Fruit fly (Drosophila melanogaster) whole organism, embryonic: ENCODE results near the gene Obp99b.

Source experiments
- Antp ChIP-seq: fragments of 200-800 bp; sonication (Bioruptor generic); optimal IDR thresholded peaks from 3 replicates; lab custom pipeline; 2016; ENCODE audit warnings: missing biosample characterization, missing genetic modification characterization
- CG10959 ChIP-seq: fragments of 200-800 bp; sonication (Bioruptor generic); IDR thresholded peaks from 2 replicates; pipeline ENCODE4 v1.3.6; 2022; ENCODE audit warnings: missing biosample characterization, missing genetic modification characterization
- CG13775 ChIP-seq: fragments of 200-800 bp; sonication (Bioruptor generic); optimal IDR thresholded peaks from 3 replicates; lab custom pipeline; 2017; ENCODE audit warnings: missing biosample characterization, mild to moderate bottlenecking, missing genetic modification characterization
- CG13894 ChIP-seq: fragments of 200-800 bp; sonication (Bioruptor generic); optimal IDR thresholded peaks from 3 replicates; lab custom pipeline; 2018; ENCODE audit warnings: missing biosample characterization, mild to moderate bottlenecking, missing genetic modification characterization, moderate library complexity
- CG14965 ChIP-seq: fragments of 200-800 bp; sonication (Bioruptor generic); optimal IDR thresholded peaks from 2 replicates; lab custom pipeline; 2016; ENCODE audit warnings: missing biosample characterization, missing genetic modification characterization, borderline replicate concordance
- CG16863 ChIP-seq: fragments of 200-800 bp; sonication (Bioruptor generic); optimal IDR thresholded peaks from 3 replicates; lab custom pipeline; 2016; ENCODE audit warnings: missing biosample characterization, missing genetic modification characterization
- CG17385 ChIP-seq: fragments of 200-800 bp; sonication (Bioruptor generic); optimal IDR thresholded peaks from 3 replicates; lab custom pipeline; 2018; ENCODE audit warnings: missing biosample characterization, mild to moderate bottlenecking, missing genetic modification characterization
- CG1832 ChIP-seq: fragments of 200-800 bp; sonication (Bioruptor generic); optimal IDR thresholded peaks from 2 replicates; lab custom pipeline; 2017; ENCODE audit warnings: missing biosample characterization, mild to moderate bottlenecking, missing genetic modification characterization, inconsistent platforms
- CG30431 ChIP-seq: fragments of 200-800 bp; sonication (Bioruptor generic); optimal IDR thresholded peaks from 2 replicates; lab custom pipeline; 2017; ENCODE audit warnings: missing biosample characterization, missing genetic modification characterization
- CG31365 ChIP-seq: fragments of 200-800 bp; sonication (Bioruptor generic); optimal IDR thresholded peaks from 2 replicates; lab custom pipeline; 2018; ENCODE audit warnings: missing biosample characterization, mild to moderate bottlenecking, missing genetic modification characterization
- CG32767 ChIP-seq: fragments of 200-800 bp; sonication (Bioruptor generic); IDR thresholded peaks from 2 replicates; pipeline ENCODE4 v1.3.6; 2022; ENCODE audit warnings: missing biosample characterization, missing genetic modification characterization
- CG34224 ChIP-seq: fragments of 200-800 bp; sonication (Bioruptor generic); IDR thresholded peaks from 3 replicates; pipeline ENCODE4 v1.3.6; 2022; ENCODE audit warnings: missing biosample characterization, missing genetic modification characterization; ENCODE audit not compliant: partially characterized antibody
- CG3847 ChIP-seq: fragments of 200-800 bp; sonication (Bioruptor generic); IDR thresholded peaks from 2 replicates; pipeline ENCODE4 v1.3.6; 2022; ENCODE audit warnings: missing biosample characterization, missing genetic modification characterization
- CG3995 ChIP-seq: fragments of 200-800 bp; sonication (Bioruptor generic); optimal IDR thresholded peaks from 3 replicates; lab custom pipeline; 2016; ENCODE audit warnings: missing biosample characterization, missing genetic modification characterization
- CG7357 ChIP-seq: fragments of 200-800 bp; sonication (Bioruptor generic); IDR thresholded peaks from 3 replicates; pipeline ENCODE4 v1.3.6; 2022; ENCODE audit warnings: missing biosample characterization, missing genetic modification characterization
- CG7839 ChIP-seq: fragments of 200-800 bp; sonication (Bioruptor generic); optimal IDR thresholded peaks from 3 replicates; lab custom pipeline; 2018; ENCODE audit warnings: missing biosample characterization, mild to moderate bottlenecking, missing genetic modification characterization, moderate library complexity
- HmgD ChIP-seq: fragments of 200-800 bp; sonication (Bioruptor generic); optimal IDR thresholded peaks from 3 replicates; lab custom pipeline; 2016; ENCODE audit warnings: missing biosample characterization, missing genetic modification characterization
- Hr39 ChIP-seq: fragments of >200 bp; optimal IDR thresholded peaks from 2 replicates; lab custom pipeline; 2017
- Hsf ChIP-seq: fragments of 200-800 bp; sonication (Bioruptor generic); optimal IDR thresholded peaks from 3 replicates; lab custom pipeline; 2016; ENCODE audit warnings: missing biosample characterization, missing genetic modification characterization
- Optix ChIP-seq: fragments of 200-800 bp; sonication (Bioruptor generic); IDR thresholded peaks from 3 replicates; pipeline ENCODE4 v1.3.6; 2022; ENCODE audit warnings: missing biosample characterization, missing genetic modification characterization
- PHDP ChIP-seq: fragments of 200-800 bp; sonication (Bioruptor generic); optimal IDR thresholded peaks from 3 replicates; lab custom pipeline; 2018; ENCODE audit warnings: missing biosample characterization, mild to moderate bottlenecking, missing genetic modification characterization, moderate library complexity
- Stat92E ChIP-seq, 3 experiments: fragments of >200 bp in 2 of 3; fragments of 200-800 bp in 1 of 3; sonication (Bioruptor generic) in 1 of 3; optimal IDR thresholded peaks; 2 replicates each; lab custom pipeline; 2017 to 2019; ENCODE audit warnings: missing biosample characterization in 3 of 3, missing genetic modification characterization in 3 of 3, mild to moderate bottlenecking in 1 of 3, moderate library complexity in 1 of 3
- Xbp1 ChIP-seq: fragments of 200-800 bp; sonication (Bioruptor generic); optimal IDR thresholded peaks from 3 replicates; lab custom pipeline; 2016; ENCODE audit warnings: missing biosample characterization, mild to moderate bottlenecking, missing genetic modification characterization
- aop ChIP-seq: fragments of 200-800 bp; sonication (Bioruptor generic); IDR thresholded peaks from 2 replicates; pipeline ENCODE4 v1.3.6; 2022; ENCODE audit warnings: missing biosample characterization, missing genetic modification characterization
- ash1 ChIP-seq: fragments of 200-800 bp; sonication (Bioruptor generic); optimal IDR thresholded peaks from 2 replicates; lab custom pipeline; 2018; ENCODE audit warnings: missing biosample characterization, mild to moderate bottlenecking, missing genetic modification characterization
- bab2 ChIP-seq: fragments of 200-800 bp; sonication (Bioruptor generic); optimal IDR thresholded peaks from 2 replicates; lab custom pipeline; 2016; ENCODE audit warnings: missing biosample characterization, missing genetic modification characterization
- ci ChIP-seq: fragments of 200-800 bp; sonication (Bioruptor generic); IDR thresholded peaks from 3 replicates; pipeline ENCODE4 v1.3.6; 2022; ENCODE audit warnings: missing biosample characterization, missing genetic modification characterization
- corto ChIP-seq: fragments of 200-800 bp; sonication (Bioruptor generic); optimal IDR thresholded peaks from 2 replicates; lab custom pipeline; 2016; ENCODE audit warnings: missing biosample characterization, mild to moderate bottlenecking, missing genetic modification characterization, moderate library complexity
- dimm ChIP-seq: fragments of 200-800 bp; sonication (Bioruptor generic); IDR thresholded peaks from 2 replicates; pipeline ENCODE4 v1.3.6; 2022; ENCODE audit warnings: missing biosample characterization, missing genetic modification characterization
- en ChIP-seq: fragments of 200-800 bp; sonication (Bioruptor generic); optimal IDR thresholded peaks from 2 replicates; lab custom pipeline; 2016; ENCODE audit warnings: missing biosample characterization, missing genetic modification characterization
- esg ChIP-seq: fragments of 200-800 bp; sonication (Bioruptor generic); conservative IDR thresholded peaks from 2 replicates; pipeline ENCODE4 v1.3.6; 2022; ENCODE audit warnings: missing biosample characterization, missing genetic modification characterization
- eve ChIP-seq, 2 experiments: fragments of >200 bp; optimal IDR thresholded peaks; 2 replicates each; lab custom pipeline; 2017; ENCODE audit warnings: missing biosample characterization in 2 of 2, missing genetic modification characterization in 2 of 2
- exex ChIP-seq: fragments of 200-800 bp; sonication (Bioruptor generic); optimal IDR thresholded peaks from 4 replicates; lab custom pipeline; 2018; ENCODE audit warnings: missing biosample characterization, mild to moderate bottlenecking, missing genetic modification characterization, moderate library complexity
- gce ChIP-seq: fragments of 200-800 bp; sonication (Bioruptor generic); IDR thresholded peaks from 3 replicates; pipeline ENCODE4 v1.3.6; 2022; ENCODE audit warnings: missing biosample characterization, missing genetic modification characterization
- gsb ChIP-seq: fragments of 200-800 bp; sonication (Bioruptor generic); IDR thresholded peaks from 2 replicates; pipeline ENCODE4 v1.3.6; 2022; ENCODE audit warnings: missing biosample characterization, missing genetic modification characterization
- ham ChIP-seq: fragments of 200-800 bp; sonication (Bioruptor generic); IDR thresholded peaks from 2 replicates; pipeline ENCODE4 v1.3.6; 2022; ENCODE audit warnings: missing biosample characterization, missing genetic modification characterization
- hb ChIP-seq: fragments of 200-800 bp; sonication (Bioruptor generic); IDR thresholded peaks from 3 replicates; pipeline ENCODE4 v1.3.6; 2022; ENCODE audit warnings: missing biosample characterization, missing genetic modification characterization; ENCODE audit not compliant: partially characterized antibody
- kay ChIP-seq: fragments of 200-800 bp; sonication (Bioruptor generic); optimal IDR thresholded peaks from 2 replicates; lab custom pipeline; 2016; ENCODE audit warnings: missing biosample characterization, missing genetic modification characterization
- mam ChIP-seq: fragments of 200-800 bp; sonication (Bioruptor generic); optimal IDR thresholded peaks from 3 replicates; lab custom pipeline; 2016; ENCODE audit warnings: missing biosample characterization, missing genetic modification characterization
- otp ChIP-seq: fragments of 200-800 bp; sonication (Bioruptor generic); IDR thresholded peaks from 3 replicates; pipeline ENCODE4, ENCODE4 v1.3.6; 2022; ENCODE audit warnings: missing biosample characterization, missing genetic modification characterization
- psq ChIP-seq: fragments of 200-800 bp; sonication (Bioruptor generic); optimal IDR thresholded peaks from 2 replicates; lab custom pipeline; 2017; ENCODE audit warnings: missing biosample characterization, missing genetic modification characterization
- ranshi ChIP-seq: fragments of 200-800 bp; sonication (Bioruptor generic); IDR thresholded peaks from 2 replicates; pipeline ENCODE4 v1.3.6; 2022; ENCODE audit warnings: missing biosample characterization, missing genetic modification characterization
- salm ChIP-seq: fragments of 200-800 bp; sonication (Bioruptor generic); optimal IDR thresholded peaks from 2 replicates; lab custom pipeline; 2018; ENCODE audit warnings: missing biosample characterization, mild to moderate bottlenecking, missing genetic modification characterization
- sc ChIP-seq, 3 experiments: fragments of >200 bp in 2 of 3; fragments of 200-800 bp in 1 of 3; sonication (Bioruptor generic) in 1 of 3; optimal IDR thresholded peaks; 2 replicates in 2 of 3; 3 replicates in 1 of 3; lab custom pipeline; 2017; ENCODE audit warnings: mild to moderate bottlenecking in 1 of 3, missing biosample characterization in 1 of 3, missing genetic modification characterization in 1 of 3, missing genetic modification reagents in 1 of 3
- sens ChIP-seq: fragments of 200-800 bp; sonication (Bioruptor generic); peaks from one replicate; lab custom pipeline; 2016; ENCODE audit warnings: missing biosample characterization, missing genetic modification characterization
- slou ChIP-seq: fragments of 200-800 bp; sonication (Bioruptor generic); optimal IDR thresholded peaks from 3 replicates; lab custom pipeline; 2016; ENCODE audit warnings: missing biosample characterization, missing genetic modification characterization
- stc ChIP-seq: fragments of 200-800 bp; sonication (Bioruptor generic); IDR thresholded peaks from 2 replicates; pipeline ENCODE4 v1.3.6; 2022; ENCODE audit warnings: missing biosample characterization, missing genetic modification characterization
- sug ChIP-seq: fragments of 200-800 bp; optimal IDR thresholded peaks from 2 replicates; lab custom pipeline; 2019; ENCODE audit warnings: missing biosample characterization, mild to moderate bottlenecking, missing genetic modification characterization, moderate library complexity
- trh ChIP-seq: fragments of 200-800 bp; sonication (Bioruptor generic); optimal IDR thresholded peaks from 2 replicates; lab custom pipeline; 2016; ENCODE audit warnings: missing biosample characterization, missing genetic modification characterization
- unpg ChIP-seq: fragments of 200-800 bp; sonication (Bioruptor generic); optimal IDR thresholded peaks from 3 replicates; lab custom pipeline; 2018; ENCODE audit warnings: missing biosample characterization, mild to moderate bottlenecking, missing genetic modification characterization, moderate library complexity
- zen ChIP-seq: fragments of 200-800 bp; sonication (Bioruptor generic); optimal IDR thresholded peaks from 3 replicates; lab custom pipeline; 2018; ENCODE audit warnings: missing biosample characterization, mild to moderate bottlenecking, missing genetic modification characterization, moderate library complexity

The Obp99b gene

dm6 chr3R:29681241-29681640 is 35.5 kb downstream of the Obp99b start:
- TF ChIP-seq psq (GFP tag; lab: Kevin White, UChicago), result no peak
- peak; percentile 55 for TF ChIP-seq sug
- no peak for TF ChIP-seq CG17385 (GFP tag; lab: Kevin White, UChicago)
- no peak for TF ChIP-seq stc (GFP tag; lab: Robert Waterston, UW)
- TF ChIP-seq Hr39, result no peak
- TF ChIP-seq exex, result peak; percentile 78
- no peak for TF ChIP-seq esg (GFP tag; lab: Robert Waterston, UW)
- TF ChIP-seq CG14965 (GFP tag; lab: Kevin White, UChicago), result no peak
- no peak for TF ChIP-seq eve (GFP tag; optimal IDR thresholded peaks at IDR 0.05; lab: Kevin White, UChicago)
- TF ChIP-seq ham (GFP tag; lab: Robert Waterston, UW), result no peak
- TF ChIP-seq CG13894 (tag; lab: Kevin White, UChicago), result peak; percentile 11
- peak; percentile 11 for TF ChIP-seq sens
- no peak for TF ChIP-seq corto (GFP tag; lab: Kevin White, UChicago)
- no peak for TF ChIP-seq CG16863 (GFP tag; lab: Kevin White, UChicago)
- no peak for TF ChIP-seq unpg (GFP tag; lab: Kevin White, UChicago)

- TF ChIP-seq Stat92E (GFP tag; optimal IDR thresholded peaks at IDR 0.05; lab: Kevin White, UChicago) (no peak), CG3847 (GFP tag; lab: Robert Waterston, UW) (peak; percentile 75), Xbp1 (GFP tag; lab: Kevin White, UChicago) (peak; percentile 79), ranshi (peak; percentile 69; the same call in 1 of the 2 replicates), CG34224 (GFP tag; lab: Robert Waterston, UW) (peak; percentile 90), otp (GFP tag; lab: Robert Waterston, UW) (0 out of 3 replicates have a peak, but pooled peaks have one; percentile 60), CG31365 (peak; percentile 14), CG3995 (peak; percentile 3), ash1 (GFP tag; lab: Kevin White, UChicago) (no peak), slou (GFP tag; lab: Kevin White, UChicago) (no peak), Hsf (GFP tag; lab: Kevin White, UChicago) (peak; percentile 85), CG10959 (GFP tag; lab: Robert Waterston, UW) (peak; percentile 46), trh (GFP tag; lab: Kevin White, UChicago) (no peak), dimm (GFP tag; lab: Robert Waterston, UW) (no peak), CG1832 (GFP tag; lab: Kevin White, UChicago) (no peak), aop (GFP tag; lab: Robert Waterston, UW) (peak; percentile 58; the same call in 1 of the 2 replicates), salm (tag; lab: Kevin White, UChicago) (no peak), CG13775 (GFP tag; lab: Kevin White, UChicago) (peak; percentile 73), CG32767 (GFP tag; lab: Robert Waterston, UW) (peak; percentile 26; the same call in 1 of the 2 replicates), kay (GFP tag; lab: Kevin White, UChicago) (no peak), PHDP (no peak), Optix (peak; percentile 63; the same call in 2 of the 3 replicates), zen (tag; lab: Kevin White, UChicago) (peak; percentile 78), hb (GFP tag; lab: Robert Waterston, UW) (peak; percentile 76), mam (GFP tag; lab: Kevin White, UChicago) (peak; percentile 84), CG7357 (GFP tag; lab: Robert Waterston, UW) (no peak), Antp (GFP tag; lab: Kevin White, UChicago) (peak; percentile 71), CG30431 (GFP tag; lab: Kevin White, UChicago) (peak; percentile 21), CG7839 (tag; lab: Kevin White, UChicago) (peak; percentile 64), bab2 (peak; percentile 73), sc (optimal IDR thresholded peaks at IDR 0.05; lab: Kevin White, UChicago) (no peak), sc (GFP tag; optimal IDR thresholded peaks at IDR 0.05; lab: Kevin White, UChicago) (peak; percentile 49), en (GFP tag; lab: Kevin White, UChicago) (peak; percentile 50), gsb (GFP tag; lab: Robert Waterston, UW) (no peak), ci (GFP tag; lab: Robert Waterston, UW) (peak; percentile 82), HmgD (no peak), gce (GFP tag; lab: Robert Waterston, UW) (no peak)
These were observed 41.4 kb downstream of the Obp99b start, which contains the start of the genes Bub3 and Cap-D2 for dm6 chr3R:29675333-29675732. Gene Bub3, minus strand, starts transcription at chr3R:29675421. Gene Cap-D2, plus strand, starts transcription at chr3R:29675651.
